Fruit fly (Drosophila melanogaster) whole organism, embryonic: ENCODE measurements around the gene Mgat3.

ENCODE experiments used
- Aef1 ChIP-seq: fragments of 200-800 bp; sonication (Bioruptor generic); IDR thresholded peaks from 3 replicates; pipeline ENCODE4 v1.3.6; 2022; ENCODE audit warnings: missing biosample characterization, missing genetic modification characterization
- B-H2 ChIP-seq: fragments of 200-800 bp; sonication (Bioruptor generic); optimal IDR thresholded peaks from 2 replicates; lab custom pipeline; 2018; ENCODE audit warnings: missing biosample characterization, mild to moderate bottlenecking, missing genetic modification characterization
- Bgb ChIP-seq: fragments of 200-800 bp; sonication (Bioruptor generic); IDR thresholded peaks from 2 replicates; pipeline ENCODE4 v1.3.6; 2022; ENCODE audit warnings: missing biosample characterization, missing genetic modification characterization; ENCODE audit not compliant: partially characterized antibody
- CG1024 ChIP-seq: fragments of 200-800 bp; sonication (Bioruptor generic); IDR thresholded peaks from 2 replicates; pipeline ENCODE4 v1.3.6; 2022; ENCODE audit warnings: missing biosample characterization, missing genetic modification characterization
- CG11560 ChIP-seq: fragments of 200-800 bp; sonication (Bioruptor generic); IDR thresholded peaks from 3 replicates; pipeline ENCODE4 v1.3.6; 2022; ENCODE audit warnings: missing biosample characterization, missing genetic modification characterization
- CG12071 ChIP-seq: fragments of 200-800 bp; sonication (Bioruptor generic); optimal IDR thresholded peaks from 3 replicates; lab custom pipeline; 2018; ENCODE audit warnings: missing biosample characterization, mild to moderate bottlenecking, missing genetic modification characterization
- CG12769 ChIP-seq: fragments of 200-800 bp; sonication (Bioruptor generic); optimal IDR thresholded peaks from 2 replicates; lab custom pipeline; 2019; ENCODE audit warnings: missing biosample characterization, mild to moderate bottlenecking, missing genetic modification characterization, moderate library complexity
- CG13624 ChIP-seq: fragments of 200-800 bp; sonication (Bioruptor generic); optimal IDR thresholded peaks from 2 replicates; lab custom pipeline; 2016; ENCODE audit warnings: missing biosample characterization, missing genetic modification characterization
- CG13894 ChIP-seq: fragments of 200-800 bp; sonication (Bioruptor generic); optimal IDR thresholded peaks from 3 replicates; lab custom pipeline; 2018; ENCODE audit warnings: missing biosample characterization, mild to moderate bottlenecking, missing genetic modification characterization, moderate library complexity
- CG14050 ChIP-seq: fragments of 200-800 bp; sonication (Bioruptor generic); IDR thresholded peaks from 3 replicates; pipeline ENCODE4 v1.3.6; 2022; ENCODE audit warnings: missing biosample characterization, missing genetic modification characterization
- CG17186 ChIP-seq: fragments of 200-800 bp; sonication (Bioruptor generic); optimal IDR thresholded peaks from 3 replicates; lab custom pipeline; 2017; ENCODE audit warnings: missing biosample characterization, missing genetic modification reagents, missing genetic modification characterization
- CG1792 ChIP-seq: fragments of 200-800 bp; sonication (Bioruptor generic); optimal IDR thresholded peaks from 2 replicates; lab custom pipeline; 2016; ENCODE audit warnings: missing biosample characterization, missing genetic modification characterization
- CG18011 ChIP-seq: fragments of 200-800 bp; sonication (Bioruptor generic); optimal IDR thresholded peaks from 2 replicates; lab custom pipeline; 2017; ENCODE audit warnings: missing biosample characterization, missing genetic modification characterization, mild to moderate bottlenecking, moderate library complexity, missing genotype
- CG18262 ChIP-seq: fragments of 200-800 bp; optimal IDR thresholded peaks from 3 replicates; lab custom pipeline; 2019; ENCODE audit warnings: missing biosample characterization, mild to moderate bottlenecking, missing genetic modification characterization, moderate library complexity
- CG31365 ChIP-seq: fragments of 200-800 bp; sonication (Bioruptor generic); optimal IDR thresholded peaks from 2 replicates; lab custom pipeline; 2018; ENCODE audit warnings: missing biosample characterization, mild to moderate bottlenecking, missing genetic modification characterization
- CG4404 ChIP-seq: fragments of 200-800 bp; sonication (Bioruptor generic); IDR thresholded peaks from 2 replicates; pipeline ENCODE4 v1.3.6; 2022; ENCODE audit warnings: missing biosample characterization, missing genetic modification characterization
- CG4617 ChIP-seq: fragments of 200-800 bp; sonication (Bioruptor generic); optimal IDR thresholded peaks from 3 replicates; lab custom pipeline; 2016; ENCODE audit warnings: missing biosample characterization, missing genetic modification characterization, borderline replicate concordance
- CG6175 ChIP-seq: fragments of 200-800 bp; sonication (Bioruptor generic); IDR thresholded peaks from 3 replicates; pipeline ENCODE4 v1.3.6; 2022; ENCODE audit warnings: missing biosample characterization, missing genetic modification characterization
- CG6683 ChIP-seq: fragments of 200-800 bp; sonication (Bioruptor generic); optimal IDR thresholded peaks from 2 replicates; lab custom pipeline; 2017; ENCODE audit warnings: missing biosample characterization, mild to moderate bottlenecking, missing genetic modification characterization, missing genetic modification reagents
- CG6765 ChIP-seq: fragments of 200-800 bp; sonication (Bioruptor generic); optimal IDR thresholded peaks from 3 replicates; lab custom pipeline; 2017; ENCODE audit warnings: missing biosample characterization, mild to moderate bottlenecking, missing genetic modification characterization
- CG7928 ChIP-seq: fragments of 200-800 bp; sonication (Bioruptor generic); optimal IDR thresholded peaks from 2 replicates; lab custom pipeline; 2017; ENCODE audit warnings: missing biosample characterization, mild to moderate bottlenecking, missing genetic modification characterization
- CG8359 ChIP-seq: fragments of 200-800 bp; sonication (Bioruptor generic); optimal IDR thresholded peaks from 2 replicates; lab custom pipeline; 2017; ENCODE audit warnings: missing biosample characterization, mild to moderate bottlenecking, missing genetic modification characterization, borderline replicate concordance
- Deaf1 ChIP-seq: fragments of 200-800 bp; optimal IDR thresholded peaks from 3 replicates; lab custom pipeline; 2019; ENCODE audit warnings: missing biosample characterization, mild to moderate bottlenecking, missing genetic modification characterization, moderate library complexity
- Fer1 ChIP-seq: fragments of 200-800 bp; sonication (Bioruptor generic); optimal IDR thresholded peaks from 2 replicates; lab custom pipeline; 2017; ENCODE audit warnings: missing biosample characterization, mild to moderate bottlenecking, missing genetic modification characterization
- Gug ChIP-seq: fragments of 200-800 bp; sonication (Bioruptor generic); IDR thresholded peaks from 4 replicates; pipeline ENCODE4 v1.3.6; 2022; ENCODE audit warnings: missing biosample characterization, missing genetic modification characterization
- Lhr ChIP-seq: fragments of 200-800 bp; sonication (Bioruptor generic); optimal IDR thresholded peaks from 3 replicates; lab custom pipeline; 2017; ENCODE audit warnings: mild to moderate bottlenecking, missing biosample characterization, missing genetic modification reagents, missing genetic modification characterization
- NK7.1 ChIP-seq: fragments of 200-800 bp; sonication (Bioruptor generic); optimal IDR thresholded peaks from 3 replicates; lab custom pipeline; 2016; ENCODE audit warnings: missing biosample characterization, missing genetic modification characterization
- Sin3A ChIP-seq: fragments of >200 bp; optimal IDR thresholded peaks from 2 replicates; lab custom pipeline; 2018
- Xrp1 ChIP-seq: fragments of 200-800 bp; sonication (Bioruptor generic); IDR thresholded peaks from 2 replicates; pipeline ENCODE4 v1.3.6; 2022; ENCODE audit warnings: missing biosample characterization, missing genetic modification characterization
- amos ChIP-seq: fragments of 200-800 bp; sonication (Bioruptor generic); IDR thresholded peaks from 2 replicates; pipeline ENCODE4 v1.3.6; 2022; ENCODE audit warnings: missing biosample characterization, missing genetic modification characterization; ENCODE audit not compliant: partially characterized antibody
- corto ChIP-seq: fragments of 200-800 bp; sonication (Bioruptor generic); optimal IDR thresholded peaks from 2 replicates; lab custom pipeline; 2016; ENCODE audit warnings: missing biosample characterization, mild to moderate bottlenecking, missing genetic modification characterization, moderate library complexity
- croc ChIP-seq: fragments of 200-800 bp; sonication (Bioruptor generic); conservative IDR thresholded peaks from 3 replicates; pipeline ENCODE4 v1.3.6; 2022; ENCODE audit warnings: missing biosample characterization, missing genetic modification characterization
- crp ChIP-seq, 2 experiments: fragments of 200-800 bp; sonication (Bioruptor generic); optimal IDR thresholded peaks; 2 replicates in 1 of 2; 3 replicates in 1 of 2; lab custom pipeline; 2017; ENCODE audit warnings: missing biosample characterization in 2 of 2, missing genetic modification characterization in 2 of 2, mild to moderate bottlenecking in 1 of 2, moderate library complexity in 1 of 2
- da ChIP-seq: fragments of 200-800 bp; sonication (Bioruptor generic); optimal IDR thresholded peaks from 2 replicates; lab custom pipeline; 2016; ENCODE audit warnings: missing biosample characterization, missing genetic modification characterization
- danr ChIP-seq: fragments of 200-800 bp; sonication (Bioruptor generic); IDR thresholded peaks from 2 replicates; pipeline ENCODE4 v1.3.6; 2022; ENCODE audit warnings: missing biosample characterization, missing genetic modification characterization
- dmrt99B ChIP-seq: fragments of 200-800 bp; sonication (Bioruptor generic); optimal IDR thresholded peaks from 2 replicates; lab custom pipeline; 2018; ENCODE audit warnings: missing biosample characterization, mild to moderate bottlenecking, missing genetic modification characterization, moderate library complexity
- gce ChIP-seq: fragments of 200-800 bp; sonication (Bioruptor generic); IDR thresholded peaks from 3 replicates; pipeline ENCODE4 v1.3.6; 2022; ENCODE audit warnings: missing biosample characterization, missing genetic modification characterization
- grn ChIP-seq: fragments of 200-800 bp; sonication (Bioruptor generic); optimal IDR thresholded peaks from 3 replicates; lab custom pipeline; 2017; ENCODE audit warnings: missing biosample characterization, missing genetic modification characterization
- inv ChIP-seq: fragments of 200-800 bp; sonication (Bioruptor generic); IDR thresholded peaks from 2 replicates; pipeline ENCODE4 v1.3.6; 2022; ENCODE audit warnings: missing biosample characterization, missing genetic modification characterization; ENCODE audit not compliant: partially characterized antibody
- lov ChIP-seq, 2 experiments: fragments of 200-800 bp in 1 of 2; fragments of >200 bp in 1 of 2; sonication (Bioruptor generic) in 1 of 2; IDR thresholded peaks in 1 of 2; optimal IDR thresholded peaks in 1 of 2; 2 replicates in 1 of 2; 3 replicates in 1 of 2; pipeline versions ENCODE4 v1.3.6 to Lab custom; 2017 to 2022; ENCODE audit warnings: missing biosample characterization in 1 of 2, missing genetic modification characterization in 1 of 2
- nau ChIP-seq: fragments of 200-800 bp; sonication (Bioruptor generic); optimal IDR thresholded peaks from 3 replicates; lab custom pipeline; 2017; ENCODE audit warnings: missing biosample characterization, mild to moderate bottlenecking, missing genetic modification characterization, missing genetic modification reagents
- pan ChIP-seq, 4 experiments: fragments of >200 bp in 3 of 4; fragments of 200-800 bp in 1 of 4; sonication (Bioruptor generic) in 1 of 4; optimal IDR thresholded peaks in 3 of 4; IDR thresholded peaks in 1 of 4; 2 replicates each; pipeline versions ENCODE4 v1.3.6 to Lab custom; 2017 to 2022; ENCODE audit warnings: missing biosample characterization in 2 of 4, missing genetic modification characterization in 2 of 4, mixed read lengths in 1 of 4
- pum ChIP-seq: fragments of 200-800 bp; sonication (Bioruptor generic); optimal IDR thresholded peaks from 2 replicates; lab custom pipeline; 2016; ENCODE audit warnings: missing biosample characterization, missing genetic modification characterization
- seq ChIP-seq: fragments of 200-800 bp; sonication (Bioruptor generic); IDR thresholded peaks from 2 replicates; pipeline ENCODE4 v1.3.6; 2022; ENCODE audit warnings: missing biosample characterization, missing genetic modification characterization
- sim ChIP-seq: fragments of 200-800 bp; sonication (Bioruptor generic); IDR thresholded peaks from 2 replicates; pipeline ENCODE4 v1.3.6; 2022; ENCODE audit warnings: missing biosample characterization, missing genetic modification characterization
- slou ChIP-seq: fragments of 200-800 bp; sonication (Bioruptor generic); optimal IDR thresholded peaks from 3 replicates; lab custom pipeline; 2016; ENCODE audit warnings: missing biosample characterization, missing genetic modification characterization
- slp2 ChIP-seq: fragments of 200-800 bp; sonication (Bioruptor generic); optimal IDR thresholded peaks from 2 replicates; lab custom pipeline; 2016; ENCODE audit warnings: missing biosample characterization, missing genetic modification characterization
- zen ChIP-seq: fragments of 200-800 bp; sonication (Bioruptor generic); optimal IDR thresholded peaks from 3 replicates; lab custom pipeline; 2018; ENCODE audit warnings: missing biosample characterization, mild to moderate bottlenecking, missing genetic modification characterization, moderate library complexity

The Mgat3 gene

DNA sequence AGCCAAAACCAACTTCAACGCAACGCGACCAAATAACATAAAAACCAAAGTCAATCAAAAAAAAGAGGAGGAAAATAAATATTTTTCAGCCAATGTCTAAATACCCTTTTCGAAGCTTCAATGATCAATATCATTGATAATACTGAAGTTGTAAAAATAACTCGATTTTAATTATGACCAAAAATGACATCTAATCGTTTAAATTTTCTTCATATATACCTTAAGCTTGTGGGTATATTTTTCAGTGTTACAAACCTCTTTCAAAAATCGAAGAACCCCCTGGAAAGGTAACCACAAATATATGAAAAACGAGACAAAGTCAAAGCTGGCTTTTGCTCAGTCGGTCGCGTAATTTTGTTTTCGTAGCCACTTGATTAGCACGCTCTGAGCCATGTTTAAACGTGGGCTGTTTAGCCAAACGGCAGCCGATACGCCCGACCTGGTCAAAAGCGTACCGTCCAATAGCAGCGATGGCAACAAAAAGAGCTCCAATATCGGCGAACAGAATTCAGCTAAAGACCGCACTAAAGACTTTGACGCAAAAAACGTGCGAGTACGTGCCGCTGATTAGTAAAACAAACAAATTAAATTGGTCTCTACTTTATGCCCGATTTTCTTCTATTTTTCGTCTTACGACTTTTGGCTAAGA lies 37.2 kb downstream of the Mgat3 start (continued):
- TF ChIP-seq croc (GFP tag; lab: Robert Waterston, UW) (no peak), CG12071 (GFP tag; lab: Kevin White, UChicago) (peak; percentile 69), Gug (peak; percentile 53; the same call in 3 of the 4 replicates), grn (GFP tag; lab: Kevin White, UChicago) (no peak), lov (optimal IDR thresholded peaks at IDR 0.05; lab: Kevin White, UChicago) (no peak), lov (GFP tag; IDR thresholded peaks at IDR 0.05; lab: Robert Waterston, UW) (no peak), CG8359 (no peak), CG1792 (peak; percentile 69), Lhr (GFP tag; lab: Kevin White, UChicago) (no peak), pan (optimal IDR thresholded peaks at IDR 0.05; lab: Kevin White, UChicago) (no peak), pan (GFP tag; optimal IDR thresholded peaks at IDR 0.05 in 1 of 2, IDR thresholded peaks at IDR 0.05 in 1 of 2) (peak in 1 of 2 experiments; percentile 84), Xrp1 (GFP tag; lab: Robert Waterston, UW) (peak; percentile 63), CG1024 (GFP tag; lab: Robert Waterston, UW) (no peak), zen (tag; lab: Kevin White, UChicago) (no peak), crp (GFP tag; optimal IDR thresholded peaks at IDR 0.05; lab: Kevin White, UChicago) (no peak), CG4617 (GFP tag; lab: Kevin White, UChicago) (no peak), CG11560 (tag; lab: Robert Waterston, UW) (0 out of 3 replicates have a peak, but pooled peaks have one; percentile 56), CG6175 (GFP tag; lab: Robert Waterston, UW) (0 out of 3 replicates have a peak, but pooled peaks have one; percentile 55), Aef1 (GFP tag; lab: Robert Waterston, UW) (peak; percentile 78), NK7.1 (GFP tag; lab: Kevin White, UChicago) (peak; percentile 28), corto (GFP tag; lab: Kevin White, UChicago) (no peak), CG18262 (peak; percentile 62), CG12769 (peak; percentile 76), pum (peak; percentile 69), CG14050 (peak; percentile 68), CG6765 (GFP tag; lab: Kevin White, UChicago) (peak; percentile 74), CG13624 (peak; percentile 90), CG4404 (GFP tag; lab: Robert Waterston, UW) (peak; percentile 44; the same call in 1 of the 2 replicates), dmrt99B (tag; lab: Kevin White, UChicago) (peak; percentile 81), Sin3A (lab: Kevin White, UChicago) (no peak), gce (GFP tag; lab: Robert Waterston, UW) (0 out of 3 replicates have a peak, but pooled peaks have one; percentile 59), CG13894 (tag; lab: Kevin White, UChicago) (peak; percentile 71), CG31365 (tag; lab: Kevin White, UChicago) (no peak), B-H2 (GFP tag; lab: Kevin White, UChicago) (no peak), Fer1 (GFP tag; lab: Kevin White, UChicago) (peak; percentile 87), danr (peak; percentile 66), sim (GFP tag; lab: Robert Waterston, UW) (no peak), inv (no peak), CG6683 (GFP tag; lab: Kevin White, UChicago) (peak; percentile 55), amos (GFP tag; lab: Robert Waterston, UW) (no peak), seq (GFP tag; lab: Robert Waterston, UW) (peak; percentile 61; the same call in 1 of the 2 replicates), slou (GFP tag; lab: Kevin White, UChicago) (peak; percentile 47), da (GFP tag; lab: Kevin White, UChicago) (no peak), nau (GFP tag; lab: Kevin White, UChicago) (peak; percentile 48), Bgb (GFP tag; lab: Robert Waterston, UW) (no peak), Deaf1 (tag; lab: Kevin White, UChicago) (peak; percentile 47), CG7928 (GFP tag; lab: Kevin White, UChicago) (peak; percentile 47), CG17186 (no peak), CG18011 (peak; percentile 10), slp2 (GFP tag; lab: Kevin White, UChicago) (peak; percentile 46)
